Worm (Caenorhabditis elegans) whole organism, young adult: ENCODE measurements around the gene Y53G8AR.5.
A peak's percentile ranks its signal among the peaks of the same experiment; 100 is the strongest.

Experiments used
- B0019.2 ChIP-seq: fragments of 200-800 bp; sonication (Bioruptor generic); conservative IDR thresholded peaks from 2 replicates; pipeline ENCODE4 v1.3.6; 2022; ENCODE audit warnings: missing genetic modification reagents, missing genetic modification characterization, missing compliant biosample characterization
- B0261.1 ChIP-seq: sonication (generic microtip); optimal IDR thresholded peaks from 2 replicates; lab custom pipeline; 2016; ENCODE audit warnings: mild to moderate bottlenecking, missing genetic modification characterization, moderate library complexity, missing compliant biosample characterization
- C17E4.6 ChIP-seq: fragments of 200-800 bp; sonication (Bioruptor generic); IDR thresholded peaks from 2 replicates; pipeline ENCODE4 v1.3.6; 2022; ENCODE audit warnings: missing genetic modification reagents, missing genetic modification characterization, missing compliant biosample characterization
- F10E7.11 ChIP-seq: sonication (generic microtip); optimal IDR thresholded peaks from 2 replicates; lab custom pipeline; 2017; ENCODE audit warnings: mild to moderate bottlenecking, missing genetic modification characterization, moderate library complexity, missing compliant biosample characterization
- F33H1.4 ChIP-seq: fragments of 200-800 bp; sonication (Bioruptor generic); IDR thresholded peaks from 2 replicates; pipeline ENCODE4 v1.3.6; 2022; ENCODE audit warnings: missing genetic modification reagents, missing genetic modification characterization, missing compliant biosample characterization
- F49E8.2 ChIP-seq: sonication (generic microtip); optimal IDR thresholded peaks from 3 replicates; lab custom pipeline; 2017; ENCODE audit warnings: missing genetic modification characterization, mild to moderate bottlenecking, missing compliant biosample characterization, antibody characterized with exemption, moderate library complexity; ENCODE audit not compliant: insufficient read depth
- F52B5.7 ChIP-seq: sonication (generic microtip); optimal IDR thresholded peaks from 2 replicates; lab custom pipeline; 2016; ENCODE audit warnings: mild to moderate bottlenecking, missing genetic modification characterization, missing compliant biosample characterization
- Y53F4B.3 ChIP-seq: fragments of 200-800 bp; sonication (Bioruptor generic); IDR thresholded peaks from 2 replicates; pipeline ENCODE4 v1.3.6; 2022; ENCODE audit warnings: missing genetic modification reagents, missing genetic modification characterization, missing compliant biosample characterization
- akir-1 ChIP-seq: fragments of 200-800 bp; sonication (Bioruptor generic); optimal IDR thresholded peaks from 2 replicates; lab custom pipeline; 2018; ENCODE audit warnings: mild to moderate bottlenecking, missing genetic modification characterization, moderate library complexity, missing compliant biosample characterization
- ama-1 ChIP-seq, 3 experiments: fragments of 150-350 bp in 1 of 3; sonication (generic microtip) in 2 of 3; optimal IDR thresholded peaks; 2 replicates each; lab custom pipeline; 2014 to 2018; ENCODE audit warnings: missing biosample characterization in 2 of 3, missing genetic modification characterization in 2 of 3, missing genetic modification reagents in 2 of 3
- atf-7 ChIP-seq: sonication (generic microtip); optimal IDR thresholded peaks from 2 replicates; lab custom pipeline; 2017; ENCODE audit warnings: mild to moderate bottlenecking, missing genetic modification characterization, missing compliant biosample characterization
- attf-5 ChIP-seq: fragments of 200-800 bp; sonication (Bioruptor generic); optimal IDR thresholded peaks from 2 replicates; lab custom pipeline; 2018; ENCODE audit warnings: mild to moderate bottlenecking, missing genetic modification characterization, missing compliant biosample characterization
- attf-6 ChIP-seq: fragments of 200-800 bp; sonication (Bioruptor generic); IDR thresholded peaks from 2 replicates; pipeline ENCODE4 v1.3.6; 2022; ENCODE audit warnings: missing genetic modification reagents, missing genetic modification characterization, missing compliant biosample characterization
- bed-1 ChIP-seq: fragments of 200-800 bp; sonication (Bioruptor generic); IDR thresholded peaks from 2 replicates; pipeline ENCODE4 v1.3.6; 2022; ENCODE audit warnings: missing genetic modification reagents, missing genetic modification characterization, missing compliant biosample characterization
- bed-2 ChIP-seq: fragments of 200-800 bp; sonication (Bioruptor generic); IDR thresholded peaks from 2 replicates; pipeline ENCODE4 v1.3.6; 2022; ENCODE audit warnings: missing genetic modification reagents, missing genetic modification characterization, missing compliant biosample characterization
- cebp-1 ChIP-seq, 2 experiments: fragments of 200-800 bp in 1 of 2; sonication (Bioruptor generic) in 1 of 2; sonication (generic microtip) in 1 of 2; IDR thresholded peaks in 1 of 2; optimal IDR thresholded peaks in 1 of 2; 2 replicates each; pipeline versions ENCODE4 v1.3.6 to Lab custom; 2017 to 2022; ENCODE audit warnings: missing compliant biosample characterization in 2 of 2, missing genetic modification characterization in 2 of 2, mild to moderate bottlenecking in 1 of 2, missing genetic modification reagents in 1 of 2, moderate library complexity in 1 of 2
- ceh-91 ChIP-seq: fragments of 200-800 bp; sonication (Bioruptor generic); IDR thresholded peaks from 2 replicates; pipeline ENCODE4 v1.3.6; 2022; ENCODE audit warnings: missing genetic modification reagents, missing genetic modification characterization, missing compliant biosample characterization
- die-1 ChIP-seq: sonication (generic microtip); optimal IDR thresholded peaks from 2 replicates; lab custom pipeline; 2016; ENCODE audit warnings: missing genotype, mild to moderate bottlenecking, missing genetic modification characterization, missing compliant biosample characterization
- dox-1 ChIP-seq: fragments of 200-800 bp; sonication (Bioruptor generic); IDR thresholded peaks from 2 replicates; pipeline ENCODE4 v1.3.6; 2022; ENCODE audit warnings: missing genetic modification reagents, missing genetic modification characterization, missing compliant biosample characterization
- egl-18 ChIP-seq: fragments of 200-800 bp; sonication (Bioruptor generic); IDR thresholded peaks from 2 replicates; pipeline ENCODE4 v1.3.6; 2022; ENCODE audit warnings: missing genetic modification reagents, missing genetic modification characterization, missing compliant biosample characterization
- egrh-3 ChIP-seq: fragments of 200-800 bp; sonication (Bioruptor generic); IDR thresholded peaks from 2 replicates; pipeline ENCODE4 v1.3.6; 2022; ENCODE audit warnings: missing genetic modification reagents, missing genetic modification characterization, missing compliant biosample characterization
- ekl-4 ChIP-seq: fragments of 200-800 bp; sonication (Bioruptor generic); IDR thresholded peaks from 2 replicates; pipeline ENCODE4 v1.3.6; 2022; ENCODE audit warnings: missing genetic modification reagents, missing genetic modification characterization, missing compliant biosample characterization
- him-1 ChIP-seq: sonication (generic microtip); optimal IDR thresholded peaks from 2 replicates; lab custom pipeline; 2016; ENCODE audit warnings: missing genotype, missing genetic modification reagents, missing genetic modification characterization, missing compliant biosample characterization
- hmg-1.2 ChIP-seq: fragments of 200-800 bp; sonication (Bioruptor generic); IDR thresholded peaks from 2 replicates; pipeline ENCODE4 v1.3.6; 2022; ENCODE audit warnings: missing genetic modification reagents, missing genetic modification characterization, missing compliant biosample characterization
- hsf-1 ChIP-seq: fragments of 200-800 bp; sonication (Bioruptor generic); IDR thresholded peaks from 2 replicates; pipeline ENCODE4 v1.3.6; 2022; ENCODE audit warnings: missing genetic modification reagents, missing genetic modification characterization, missing compliant biosample characterization
- lag-1 ChIP-seq: fragments of 200-800 bp; sonication (Bioruptor generic); IDR thresholded peaks from 2 replicates; pipeline ENCODE4 v1.3.6; 2022; ENCODE audit warnings: missing genetic modification reagents, missing genetic modification characterization, missing compliant biosample characterization
- lin-40 ChIP-seq: sonication (generic microtip); optimal IDR thresholded peaks from 2 replicates; lab custom pipeline; 2016; ENCODE audit warnings: missing genetic modification characterization, mild to moderate bottlenecking, missing compliant biosample characterization, missing genotype, missing genetic modification reagents
- lin-54 ChIP-seq: fragments of 200-800 bp; sonication (Bioruptor generic); optimal IDR thresholded peaks from 2 replicates; lab custom pipeline; 2018; ENCODE audit warnings: mild to moderate bottlenecking, missing genetic modification characterization, missing compliant biosample characterization
- lsl-1 ChIP-seq: fragments of 200-800 bp; sonication (Bioruptor generic); optimal IDR thresholded peaks from 2 replicates; lab custom pipeline; 2018; ENCODE audit warnings: mild to moderate bottlenecking, missing genetic modification characterization, moderate library complexity, missing compliant biosample characterization
- lsy-27 ChIP-seq: sonication (generic microtip); optimal IDR thresholded peaks from 2 replicates; lab custom pipeline; 2017; ENCODE audit warnings: missing genetic modification characterization, mild to moderate bottlenecking, missing compliant biosample characterization, antibody characterized with exemption, missing genotype, borderline replicate concordance; ENCODE audit not compliant: insufficient read depth
- madf-3 ChIP-seq: fragments of 200-800 bp; sonication (Bioruptor generic); IDR thresholded peaks from 2 replicates; pipeline ENCODE4 v1.3.6; 2022; ENCODE audit warnings: missing genetic modification reagents, missing genetic modification characterization, missing compliant biosample characterization
- madf-8 ChIP-seq: fragments of 200-800 bp; sonication (Bioruptor generic); conservative IDR thresholded peaks from 2 replicates; pipeline ENCODE4 v1.3.6; 2022; ENCODE audit warnings: missing genetic modification reagents, missing genetic modification characterization, missing compliant biosample characterization
- mcd-1 ChIP-seq: fragments of 200-800 bp; sonication (Bioruptor generic); IDR thresholded peaks from 2 replicates; pipeline ENCODE4 v1.3.6; 2022; ENCODE audit warnings: missing genetic modification reagents, missing genetic modification characterization, missing compliant biosample characterization
- mes-4 ChIP-seq: sonication (generic microtip); optimal IDR thresholded peaks from 2 replicates; lab custom pipeline; 2016; ENCODE audit warnings: missing genotype, missing genetic modification characterization, missing compliant biosample characterization
- nhr-120 ChIP-seq: fragments of 200-800 bp; sonication (Bioruptor generic); IDR thresholded peaks from 2 replicates; pipeline ENCODE4 v1.3.6; 2022; ENCODE audit warnings: missing genetic modification characterization, missing compliant biosample characterization
- nhr-179 ChIP-seq: sonication (generic microtip); optimal IDR thresholded peaks from 2 replicates; lab custom pipeline; 2016; ENCODE audit warnings: mild to moderate bottlenecking, missing genetic modification characterization, missing compliant biosample characterization
- nhr-90 ChIP-seq: sonication (generic microtip); optimal IDR thresholded peaks from 2 replicates; lab custom pipeline; 2016; ENCODE audit warnings: missing genotype, mild to moderate bottlenecking, missing genetic modification characterization, missing compliant biosample characterization
- pbrm-1 ChIP-seq: fragments of 200-800 bp; sonication (Bioruptor generic); IDR thresholded peaks from 2 replicates; pipeline ENCODE4 v1.3.6; 2022; ENCODE audit warnings: missing genetic modification reagents, missing genetic modification characterization, missing compliant biosample characterization
- pha-4 ChIP-seq: fragments of 150-350 bp; sonication (generic microtip); optimal IDR thresholded peaks from 2 replicates; lab custom pipeline; 2014; ENCODE audit warnings: missing biosample characterization, missing genetic modification reagents, missing genetic modification characterization
- sdz-38 ChIP-seq: sonication (generic microtip); optimal IDR thresholded peaks from 2 replicates; lab custom pipeline; 2016; ENCODE audit warnings: missing genotype, missing genetic modification characterization, missing compliant biosample characterization
- somi-1 ChIP-seq: fragments of 200-800 bp; sonication (Bioruptor generic); optimal IDR thresholded peaks from 2 replicates; lab custom pipeline; 2018; ENCODE audit warnings: mild to moderate bottlenecking, missing genetic modification characterization, missing compliant biosample characterization
- sptf-2 ChIP-seq: fragments of 200-800 bp; sonication (Bioruptor generic); optimal IDR thresholded peaks from 2 replicates; lab custom pipeline; 2018; ENCODE audit warnings: mild to moderate bottlenecking, missing genetic modification characterization, missing compliant biosample characterization
- zim-3 ChIP-seq: sonication (generic microtip); optimal IDR thresholded peaks from 2 replicates; lab custom pipeline; 2017; ENCODE audit warnings: mild to moderate bottlenecking, missing genetic modification characterization, moderate library complexity, missing compliant biosample characterization
- ztf-22 ChIP-seq: fragments of 200-800 bp; sonication (Bioruptor generic); optimal IDR thresholded peaks from 2 replicates; lab custom pipeline; 2018; ENCODE audit warnings: mild to moderate bottlenecking, missing genetic modification characterization, moderate library complexity, missing compliant biosample characterization
- ztf-3 ChIP-seq: fragments of 200-800 bp; sonication (Bioruptor generic); optimal IDR thresholded peaks from 2 replicates; lab custom pipeline; 2018; ENCODE audit warnings: mild to moderate bottlenecking, missing genetic modification characterization, missing compliant biosample characterization

The Y53G8AR.5 gene

ce11 chrIII:3273141-3273540 is 24.1 kb upstream of the Y53G8AR.5 start:
- TF ChIP-seq hsf-1 (GFP tag; lab: Robert Waterston, UW) = no peak
- no peak for TF ChIP-seq sptf-2 (GFP tag; lab: Kevin White, UChicago)
- peak; percentile 23 for TF ChIP-seq attf-5
- TF ChIP-seq cebp-1 (GFP tag; IDR thresholded peaks at IDR 0.05; lab: Robert Waterston, UW) = no peak
- TF ChIP-seq cebp-1 (tag; optimal IDR thresholded peaks at IDR 0.05; lab: Kevin White, UChicago) = peak; percentile 13
- TF ChIP-seq lsl-1 = no peak
- TF ChIP-seq Y53F4B.3 = no peak
- TF ChIP-seq dox-1 = 0 out of 2 replicates have a peak, but pooled peaks have one; percentile 6
- TF ChIP-seq nhr-179 = no peak
- no peak for TF ChIP-seq C17E4.6 (GFP tag; lab: Robert Waterston, UW)
- TF ChIP-seq F49E8.2 (tag; lab: Kevin White, UChicago) = no peak
- TF ChIP-seq bed-1 (GFP tag; lab: Robert Waterston, UW) = no peak
- no peak for TF ChIP-seq attf-6 (GFP tag; lab: Robert Waterston, UW)
- TF ChIP-seq lsy-27 = no peak
- TF ChIP-seq pha-4 (tag; lab: Kevin White, UChicago) = no peak
- TF ChIP-seq atf-7 (tag; lab: Kevin White, UChicago) = no peak
- peak; percentile 10 for TF ChIP-seq lin-40 (tag; lab: Kevin White, UChicago)
- TF ChIP-seq hmg-1.2 (GFP tag; lab: Robert Waterston, UW) = peak; percentile 26; the same call in 1 of the 2 replicates
- TF ChIP-seq, all 124 proteins: peak for 5

- no peak for TF ChIP-seq cebp-1 (GFP tag; IDR thresholded peaks at IDR 0.05; lab: Robert Waterston, UW)
- TF ChIP-seq cebp-1 (tag; optimal IDR thresholded peaks at IDR 0.05; lab: Kevin White, UChicago) = no peak
- no peak for TF ChIP-seq atf-7 (tag; lab: Kevin White, UChicago)
- no peak for TF ChIP-seq egl-18 (GFP tag; lab: Robert Waterston, UW)
- no peak for TF ChIP-seq ceh-91 (GFP tag; lab: Robert Waterston, UW)
- TF ChIP-seq nhr-90 (tag; lab: Kevin White, UChicago) = no peak
- no peak for TF ChIP-seq bed-2 (GFP tag; lab: Robert Waterston, UW)
- no peak for TF ChIP-seq F52B5.7 (tag; lab: Kevin White, UChicago)
- no peak for TF ChIP-seq sdz-38 (tag; lab: Kevin White, UChicago)
- TF ChIP-seq pbrm-1 (GFP tag; lab: Robert Waterston, UW) = no peak
- TF ChIP-seq pha-4 (tag; lab: Kevin White, UChicago) = no peak
- no peak for TF ChIP-seq ama-1 (optimal IDR thresholded peaks at IDR 0.05; lab: Kevin White, UChicago)
- no peak for TF ChIP-seq ama-1 (GFP tag; optimal IDR thresholded peaks at IDR 0.05; lab: Kevin White, UChicago)
- TF ChIP-seq akir-1 (GFP tag; lab: Kevin White, UChicago) = no peak
- no peak for TF ChIP-seq him-1 (tag; lab: Kevin White, UChicago)
- TF ChIP-seq bed-1 (GFP tag; lab: Robert Waterston, UW) = no peak
- no peak for TF ChIP-seq ztf-3 (GFP tag; lab: Kevin White, UChicago)
- TF ChIP-seq nhr-120 (GFP tag; lab: Robert Waterston, UW) = no peak
- no peak for TF ChIP-seq madf-8 (GFP tag; lab: Robert Waterston, UW)
Measured at ce11 chrIII:3278610-3279009, 18.6 kb upstream of the Y53G8AR.5 start, which contains the start of gene Y53G8AM.8. Gene Y53G8AM.8, minus strand, starts transcription at chrIII:3278710.

- no peak for TF ChIP-seq madf-3 (GFP tag; lab: Robert Waterston, UW)
- no peak for TF ChIP-seq F52B5.7 (tag; lab: Kevin White, UChicago)
- no peak for TF ChIP-seq F33H1.4
- no peak for TF ChIP-seq B0019.2 (GFP tag; lab: Robert Waterston, UW)
- TF ChIP-seq somi-1 (GFP tag; lab: Kevin White, UChicago) = peak; percentile 84
- no peak for TF ChIP-seq die-1
- peak; percentile 88 for TF ChIP-seq lin-40 (tag; lab: Kevin White, UChicago)
- TF ChIP-seq egrh-3 (GFP tag; lab: Robert Waterston, UW) = peak; percentile 53
- TF ChIP-seq ztf-22 (GFP tag; lab: Kevin White, UChicago) = no peak
- no peak for TF ChIP-seq zim-3 (tag; lab: Kevin White, UChicago)
- peak; percentile 56 for TF ChIP-seq mcd-1
- no peak for TF ChIP-seq mes-4 (tag; lab: Kevin White, UChicago)
- TF ChIP-seq ekl-4 (GFP tag; lab: Robert Waterston, UW) = 0 out of 2 replicates have a peak, but pooled peaks have one; percentile 59
- TF ChIP-seq akir-1 (GFP tag; lab: Kevin White, UChicago) = no peak
- TF ChIP-seq lag-1 (GFP tag; lab: Robert Waterston, UW) = no peak
- TF ChIP-seq B0261.1 (tag; lab: Kevin White, UChicago) = no peak
- TF ChIP-seq lin-54 (GFP tag; lab: Kevin White, UChicago) = peak; percentile 50
- TF ChIP-seq F10E7.11 = no peak
- TF ChIP-seq hmg-1.2 (GFP tag; lab: Robert Waterston, UW) = peak; percentile 98
Measured at ce11 chrIII:3279304-3279703, 17.9 kb upstream of the Y53G8AR.5 start.
